Fruit fly (Drosophila melanogaster) whole organism, adult: Measurements from ENCODE around the gene CG13258.

Experiments
- CG12768 ChIP-seq: fragments of 200-800 bp; sonication (Bioruptor generic); optimal IDR thresholded peaks from 2 replicates; lab custom pipeline; 2017; ENCODE audit warnings: missing biosample characterization, missing genetic modification characterization, mild to moderate bottlenecking, moderate library complexity, missing genetic modification reagents
- CG7101 ChIP-seq: fragments of 200-800 bp; sonication (Bioruptor generic); optimal IDR thresholded peaks from 2 replicates; lab custom pipeline; 2018; ENCODE audit warnings: missing biosample characterization, mild to moderate bottlenecking, missing genetic modification characterization, moderate library complexity
- cic ChIP-seq: fragments of 200-800 bp; sonication (Bioruptor generic); optimal IDR thresholded peaks from 2 replicates; lab custom pipeline; 2017; ENCODE audit warnings: missing biosample characterization, mild to moderate bottlenecking, missing genetic modification characterization, moderate library complexity
- tj ChIP-seq: fragments of 200-800 bp; sonication (Bioruptor generic); optimal IDR thresholded peaks from 3 replicates; lab custom pipeline; 2017; ENCODE audit warnings: missing biosample characterization, mild to moderate bottlenecking, missing genetic modification characterization, moderate library complexity

dm6 chr2L:16310648-16311047 is 17.8 kb upstream of the CG13258 start, which contains the start of the genes cni and fzy:
- no peak for TF ChIP-seq tj (GFP tag; lab: Kevin White, UChicago)
- TF ChIP-seq CG12768 (GFP tag; lab: Kevin White, UChicago): no peak
- peak; percentile 5 for TF ChIP-seq CG7101 (tag; lab: Kevin White, UChicago)
- TF ChIP-seq cic (GFP tag; lab: Kevin White, UChicago): peak; percentile 35
